Worm (Caenorhabditis elegans) whole organism, late embryonic: ENCODE data around the gene fbxb-75.

ENCODE experiments used
- C38D4.7 ChIP-seq: fragments of 200-800 bp; sonication (Bioruptor generic); optimal IDR thresholded peaks from 2 replicates; lab custom pipeline; 2018; ENCODE audit warnings: mild to moderate bottlenecking, missing genetic modification characterization, moderate library complexity, missing compliant biosample characterization
- F13H6.1 ChIP-seq: sonication (generic microtip); optimal IDR thresholded peaks from 2 replicates; lab custom pipeline; 2016; ENCODE audit warnings: missing genetic modification characterization, missing compliant biosample characterization
- K09A11.1 ChIP-seq: sonication (generic microtip); optimal IDR thresholded peaks from 2 replicates; lab custom pipeline; 2017; ENCODE audit warnings: antibody characterized with exemption, mild to moderate bottlenecking, missing genetic modification characterization, missing compliant biosample characterization; ENCODE audit not compliant: insufficient read depth
- ahr-1 ChIP-seq: sonication (generic microtip); optimal IDR thresholded peaks from 2 replicates; lab custom pipeline; 2016; ENCODE audit warnings: missing genetic modification characterization, missing compliant biosample characterization
- ama-1 ChIP-seq: fragments of 150-350 bp; optimal IDR thresholded peaks from 2 replicates; lab custom pipeline; 2014
- ceh-14 ChIP-seq: sonication (generic microtip); optimal IDR thresholded peaks from 2 replicates; lab custom pipeline; 2016; ENCODE audit warnings: missing genotype, missing genetic modification characterization, missing compliant biosample characterization
- ceh-18 ChIP-seq: sonication (generic microtip); optimal IDR thresholded peaks from 2 replicates; lab custom pipeline; 2016; ENCODE audit warnings: missing genetic modification characterization, missing compliant biosample characterization
- ceh-19 ChIP-seq: fragments of 200-800 bp; sonication (Bioruptor generic); optimal IDR thresholded peaks from 2 replicates; lab custom pipeline; 2018; ENCODE audit warnings: mild to moderate bottlenecking, missing genetic modification characterization, missing compliant biosample characterization
- ceh-22 ChIP-seq: sonication (generic microtip); optimal IDR thresholded peaks from 2 replicates; lab custom pipeline; 2017; ENCODE audit warnings: missing biosample characterization, missing genetic modification characterization
- ceh-24 ChIP-seq: sonication (generic microtip); optimal IDR thresholded peaks from 2 replicates; lab custom pipeline; 2016; ENCODE audit warnings: mild to moderate bottlenecking, missing genetic modification characterization, missing compliant biosample characterization
- ceh-30 ChIP-seq: fragments of 150-350 bp; optimal IDR thresholded peaks from 2 replicates; lab custom pipeline; 2014; ENCODE audit warnings: missing biosample characterization, missing genetic modification characterization
- ceh-31 ChIP-seq: sonication (generic microtip); optimal IDR thresholded peaks from 2 replicates; lab custom pipeline; 2016; ENCODE audit warnings: missing genetic modification characterization, missing compliant biosample characterization
- ceh-34 ChIP-seq: sonication (generic microtip); optimal IDR thresholded peaks from 2 replicates; lab custom pipeline; 2016; ENCODE audit warnings: mild to moderate bottlenecking, missing genetic modification characterization, missing compliant biosample characterization
- ceh-48 ChIP-seq: sonication (generic microtip); optimal IDR thresholded peaks from 2 replicates; lab custom pipeline; 2016; ENCODE audit warnings: missing genetic modification characterization, inconsistent platforms, missing compliant biosample characterization
- dmd-4 ChIP-seq: sonication (generic microtip); optimal IDR thresholded peaks from 2 replicates; lab custom pipeline; 2016; ENCODE audit warnings: borderline replicate concordance, missing genetic modification characterization, missing compliant biosample characterization
- dve-1 ChIP-seq: sonication (generic microtip); optimal IDR thresholded peaks from 2 replicates; lab custom pipeline; 2017; ENCODE audit warnings: antibody characterized with exemption, mild to moderate bottlenecking, missing genetic modification characterization, missing compliant biosample characterization
- elt-2 ChIP-seq: sonication (generic microtip); optimal IDR thresholded peaks from 2 replicates; lab custom pipeline; 2016; ENCODE audit warnings: missing genetic modification reagents, missing genetic modification characterization, missing compliant biosample characterization
- eyg-1 ChIP-seq: sonication (generic microtip); optimal IDR thresholded peaks from 2 replicates; lab custom pipeline; 2016; ENCODE audit warnings: missing genotype, missing genetic modification characterization, missing compliant biosample characterization
- fax-1 ChIP-seq: sonication (generic microtip); optimal IDR thresholded peaks from 2 replicates; lab custom pipeline; 2016; ENCODE audit warnings: missing genotype, missing genetic modification characterization, missing compliant biosample characterization
- gmeb-2 ChIP-seq: sonication (generic microtip); optimal IDR thresholded peaks from 2 replicates; lab custom pipeline; 2016; ENCODE audit warnings: missing genetic modification characterization, inconsistent platforms, missing compliant biosample characterization
- hlh-13 ChIP-seq: fragments of 200-800 bp; sonication (Bioruptor generic); optimal IDR thresholded peaks from 2 replicates; lab custom pipeline; 2018; ENCODE audit warnings: mild to moderate bottlenecking, missing genetic modification characterization, missing compliant biosample characterization
- hlh-15 ChIP-seq: sonication (generic microtip); optimal IDR thresholded peaks from 2 replicates; lab custom pipeline; 2016; ENCODE audit warnings: missing genetic modification characterization, missing compliant biosample characterization
- hlh-8 ChIP-seq: sonication (generic microtip); optimal IDR thresholded peaks from 2 replicates; lab custom pipeline; 2016; ENCODE audit warnings: missing genotype, missing genetic modification characterization, missing compliant biosample characterization
- madf-2 ChIP-seq: sonication (generic microtip); optimal IDR thresholded peaks from 2 replicates; lab custom pipeline; 2017; ENCODE audit warnings: missing genetic modification characterization, missing compliant biosample characterization
- mec-3 ChIP-seq: sonication (generic microtip); optimal IDR thresholded peaks from 2 replicates; lab custom pipeline; 2016; ENCODE audit warnings: borderline replicate concordance, missing genetic modification characterization, missing compliant biosample characterization
- nfya-1 ChIP-seq: sonication (generic microtip); optimal IDR thresholded peaks from 2 replicates; lab custom pipeline; 2017; ENCODE audit warnings: missing genetic modification characterization, mild to moderate bottlenecking, missing compliant biosample characterization, antibody characterized with exemption, moderate library complexity
- npax-4 ChIP-seq: sonication (generic microtip); optimal IDR thresholded peaks from 2 replicates; lab custom pipeline; 2016; ENCODE audit warnings: missing genetic modification characterization, missing compliant biosample characterization
- odd-2 ChIP-seq: sonication (generic microtip); optimal IDR thresholded peaks from 2 replicates; lab custom pipeline; 2017; ENCODE audit warnings: antibody characterized with exemption, mild to moderate bottlenecking, missing genetic modification characterization, missing compliant biosample characterization
- pag-3 ChIP-seq: sonication (generic microtip); optimal IDR thresholded peaks from 2 replicates; lab custom pipeline; 2016; ENCODE audit warnings: missing compliant biosample characterization, missing genetic modification characterization, borderline replicate concordance
- pax-1 ChIP-seq: fragments of 150-350 bp; optimal IDR thresholded peaks from 2 replicates; lab custom pipeline; 2014; ENCODE audit warnings: missing biosample characterization, missing genetic modification characterization
- pha-2 ChIP-seq: sonication (generic microtip); optimal IDR thresholded peaks from 2 replicates; lab custom pipeline; 2017; ENCODE audit warnings: mild to moderate bottlenecking, missing genetic modification characterization, missing compliant biosample characterization
- pha-4 ChIP-seq: fragments of 150-350 bp; optimal IDR thresholded peaks from 2 replicates; lab custom pipeline; 2018; ENCODE audit warnings: missing biosample characterization, missing genetic modification reagents, missing genetic modification characterization
- pqm-1 ChIP-seq: sonication (generic microtip); optimal IDR thresholded peaks from 2 replicates; lab custom pipeline; 2016; ENCODE audit warnings: missing genetic modification characterization, missing compliant biosample characterization
- pros-1 ChIP-seq: fragments of 150-350 bp; optimal IDR thresholded peaks from 2 replicates; lab custom pipeline; 2014; ENCODE audit warnings: missing biosample characterization, missing genetic modification reagents, missing genetic modification characterization
- ref-2 ChIP-seq: sonication (generic microtip); optimal IDR thresholded peaks from 2 replicates; lab custom pipeline; 2016; ENCODE audit warnings: missing genetic modification characterization, missing compliant biosample characterization
- rnt-1 ChIP-seq: sonication (generic microtip); optimal IDR thresholded peaks from 2 replicates; lab custom pipeline; 2016; ENCODE audit warnings: missing genetic modification characterization, missing compliant biosample characterization
- sox-4 ChIP-seq: sonication (generic microtip); optimal IDR thresholded peaks from 2 replicates; lab custom pipeline; 2017; ENCODE audit warnings: mild to moderate bottlenecking, missing genetic modification characterization, inconsistent platforms, missing compliant biosample characterization
- syd-9 ChIP-seq: sonication (generic microtip); optimal IDR thresholded peaks from 2 replicates; lab custom pipeline; 2016; ENCODE audit warnings: mild to moderate bottlenecking, missing genetic modification characterization, moderate library complexity, missing compliant biosample characterization
- tbx-2 ChIP-seq: sonication (generic microtip); optimal IDR thresholded peaks from 2 replicates; lab custom pipeline; 2016; ENCODE audit warnings: missing genetic modification characterization, missing compliant biosample characterization
- ttx-3 ChIP-seq: sonication (generic microtip); optimal IDR thresholded peaks from 2 replicates; lab custom pipeline; 2016; ENCODE audit warnings: missing genetic modification reagents, missing genetic modification characterization, missing compliant biosample characterization
- unc-3 ChIP-seq, 2 experiments: fragments of 200-800 bp in 1 of 2; sonication (Bioruptor generic) in 1 of 2; sonication (generic microtip) in 1 of 2; conservative IDR thresholded peaks in 1 of 2; optimal IDR thresholded peaks in 1 of 2; 2 replicates each; pipeline versions ENCODE4 v1.3.6 to Lab custom; 2016 to 2022; ENCODE audit warnings: missing compliant biosample characterization in 2 of 2, missing genetic modification characterization in 2 of 2, missing genetic modification reagents in 1 of 2
- unc-42 ChIP-seq: sonication (generic microtip); optimal IDR thresholded peaks from 2 replicates; lab custom pipeline; 2016; ENCODE audit warnings: missing genotype, missing genetic modification characterization, missing compliant biosample characterization
- unc-55 ChIP-seq: sonication (generic microtip); optimal IDR thresholded peaks from 2 replicates; lab custom pipeline; 2017; ENCODE audit warnings: missing biosample characterization, missing genetic modification reagents, missing genetic modification characterization
- unc-86 ChIP-seq: sonication (generic microtip); optimal IDR thresholded peaks from 2 replicates; lab custom pipeline; 2016; ENCODE audit warnings: missing genetic modification characterization, missing compliant biosample characterization
- ztf-16 ChIP-seq: sonication (generic microtip); optimal IDR thresholded peaks from 2 replicates; lab custom pipeline; 2017; ENCODE audit warnings: missing genetic modification characterization, missing compliant biosample characterization

fbxb-75 gene

DNA sequence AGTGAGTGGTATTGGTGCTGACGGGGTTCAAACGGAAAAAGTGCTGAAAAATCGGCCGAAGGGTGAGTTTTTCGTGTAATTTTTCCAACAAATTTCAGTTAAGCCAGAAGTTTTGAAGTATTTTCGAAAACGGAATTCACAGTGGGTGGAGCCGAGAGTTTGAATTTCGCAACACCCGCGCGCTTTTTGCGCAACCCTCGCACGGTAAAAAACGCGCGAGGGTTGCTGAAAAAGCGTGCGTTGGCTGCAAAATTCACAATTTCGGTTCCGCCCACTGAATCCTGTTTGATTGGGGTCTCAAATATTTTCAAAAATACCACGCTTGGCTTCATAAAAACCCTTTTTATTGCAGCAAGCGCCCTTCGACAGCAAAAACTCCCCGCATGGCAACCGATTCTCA lies 6.4 kb upstream of the fbxb-75 start:
- no peak for TF ChIP-seq pha-2 (tag; lab: Kevin White, UChicago)
- TF ChIP-seq ttx-3: no peak
- no peak for TF ChIP-seq hlh-15 (tag; lab: Kevin White, UChicago)
- no peak for TF ChIP-seq ztf-16
- TF ChIP-seq ahr-1 (tag; lab: Kevin White, UChicago): no peak
- no peak for TF ChIP-seq hlh-13 (GFP tag; lab: Kevin White, UChicago)
- TF ChIP-seq sox-4 (tag; lab: Kevin White, UChicago): no peak
- TF ChIP-seq npax-4 (tag; lab: Kevin White, UChicago): no peak
- no peak for TF ChIP-seq unc-3 (GFP tag; conservative IDR thresholded peaks at IDR 0.05; lab: Robert Waterston, UW)
- no peak for TF ChIP-seq unc-3 (tag; optimal IDR thresholded peaks at IDR 0.05; lab: Kevin White, UChicago)
- no peak for TF ChIP-seq fax-1
- TF ChIP-seq gmeb-2 (tag; lab: Kevin White, UChicago): no peak
- no peak for TF ChIP-seq rnt-1 (tag; lab: Kevin White, UChicago)
- no peak for TF ChIP-seq ceh-24 (tag; lab: Kevin White, UChicago)
- TF ChIP-seq pros-1 (tag; lab: Kevin White, UChicago): no peak
- no peak for TF ChIP-seq pag-3

ce11 chrIV:4447284-4447366 lies 6.1 kb upstream of the fbxb-75 start, which contains the start of gene chat-1:
TSS of gene chat-1 (plus strand) at chrIV:4447331.
- no peak for TF ChIP-seq ceh-48 (tag; lab: Kevin White, UChicago)
- no peak for TF ChIP-seq pag-3
- TF ChIP-seq dve-1: no peak
- TF ChIP-seq nfya-1 (tag; lab: Kevin White, UChicago): no peak
- TF ChIP-seq C38D4.7 (GFP tag; lab: Kevin White, UChicago): no peak
- no peak for TF ChIP-seq mec-3 (tag; lab: Kevin White, UChicago)
- no peak for TF ChIP-seq ceh-30 (tag; lab: Kevin White, UChicago)
- no peak for TF ChIP-seq ceh-19 (GFP tag; lab: Kevin White, UChicago)
- no peak for TF ChIP-seq pqm-1 (tag; lab: Kevin White, UChicago)
- TF ChIP-seq pha-2 (tag; lab: Kevin White, UChicago): no peak
- no peak for TF ChIP-seq unc-3 (GFP tag; conservative IDR thresholded peaks at IDR 0.05; lab: Robert Waterston, UW)
- TF ChIP-seq unc-3 (tag; optimal IDR thresholded peaks at IDR 0.05; lab: Kevin White, UChicago): no peak
- no peak for TF ChIP-seq ceh-14 (tag; lab: Kevin White, UChicago)
- TF ChIP-seq ref-2 (tag; lab: Kevin White, UChicago): no peak
- no peak for TF ChIP-seq ceh-34 (tag; lab: Kevin White, UChicago)
- TF ChIP-seq F13H6.1 (tag; lab: Kevin White, UChicago): no peak
- no peak for TF ChIP-seq ceh-22
- TF ChIP-seq, all 69 proteins: peak for 0

- peak; percentile 69 for TF ChIP-seq ceh-48 (tag; lab: Kevin White, UChicago)
- TF ChIP-seq ttx-3: no peak
- TF ChIP-seq unc-3 (GFP tag; conservative IDR thresholded peaks at IDR 0.05; lab: Robert Waterston, UW): no peak
- TF ChIP-seq unc-3 (tag; optimal IDR thresholded peaks at IDR 0.05; lab: Kevin White, UChicago): no peak
- TF ChIP-seq ama-1: peak; percentile 76
These were observed 5.9 kb upstream of the fbxb-75 start for ce11 chrIV:4446884-4447283.

DNA sequence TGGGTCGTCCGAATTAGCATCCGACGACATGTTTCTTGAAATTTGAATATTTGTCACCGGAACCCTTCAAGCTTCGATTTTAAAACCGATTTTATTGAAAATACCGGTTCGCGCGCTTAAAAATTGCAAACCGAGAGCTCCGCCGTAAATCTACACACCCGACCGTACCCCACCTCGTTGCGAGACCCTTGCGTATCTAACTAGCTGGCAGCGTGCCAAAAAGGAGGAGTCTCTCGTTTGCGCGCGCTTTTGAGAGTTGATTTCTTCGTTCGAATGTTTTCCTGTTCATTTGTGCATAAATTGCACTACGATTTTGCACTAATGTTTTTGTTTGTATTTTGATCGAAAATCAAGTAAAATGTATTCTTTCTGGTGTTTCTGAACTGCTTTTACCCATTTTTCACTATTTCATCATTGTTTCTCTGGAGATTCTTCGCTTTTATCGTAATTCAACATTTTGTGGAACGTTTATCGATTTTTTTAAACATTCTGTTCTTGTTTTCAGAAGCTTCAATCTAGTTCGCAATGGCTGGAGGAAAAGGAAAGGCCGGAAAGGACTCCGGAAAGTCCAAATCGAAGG lies 4.8 kb upstream of the fbxb-75 start, which contains the start of the genes wapl-1 and htz-1:
wapl-1 (minus strand) TSS at position 30 of the 580 bp plus-strand sequence.
htz-1 (plus strand) TSS at position 506 of the 580 bp plus-strand sequence.
- no peak for TF ChIP-seq pha-4
- peak; percentile 9 for TF ChIP-seq unc-86 (tag; lab: Kevin White, UChicago)
- peak; percentile 15 for TF ChIP-seq syd-9
- TF ChIP-seq K09A11.1 (tag; lab: Kevin White, UChicago): peak; percentile 11
- TF ChIP-seq ceh-34 (tag; lab: Kevin White, UChicago): peak; percentile 59
- peak; percentile 74 for TF ChIP-seq ceh-18 (tag; lab: Kevin White, UChicago)
- TF ChIP-seq unc-55: peak; percentile 69
- peak; percentile 64 for TF ChIP-seq unc-42 (tag; lab: Kevin White, UChicago)
- peak; percentile 69 for TF ChIP-seq ref-2 (tag; lab: Kevin White, UChicago)
- TF ChIP-seq elt-2 (tag; lab: Kevin White, UChicago): peak; percentile 51
- TF ChIP-seq dve-1: peak; percentile 73
- peak; percentile 61 for TF ChIP-seq pax-1 (tag; lab: Kevin White, UChicago)
- TF ChIP-seq dmd-4 (tag; lab: Kevin White, UChicago): no peak
- no peak for TF ChIP-seq gmeb-2 (tag; lab: Kevin White, UChicago)
- peak; percentile 24 for TF ChIP-seq eyg-1 (tag; lab: Kevin White, UChicago)
- peak; percentile 19 for TF ChIP-seq ztf-16
- TF ChIP-seq fax-1: peak; percentile 24
- peak; percentile 10 for TF ChIP-seq hlh-8 (tag; lab: Kevin White, UChicago)
- no peak for TF ChIP-seq odd-2 (tag; lab: Kevin White, UChicago)
- no peak for TF ChIP-seq sox-4 (tag; lab: Kevin White, UChicago)
- TF ChIP-seq npax-4 (tag; lab: Kevin White, UChicago): no peak
- no peak for TF ChIP-seq unc-3 (GFP tag; conservative IDR thresholded peaks at IDR 0.05; lab: Robert Waterston, UW)
- TF ChIP-seq unc-3 (tag; optimal IDR thresholded peaks at IDR 0.05; lab: Kevin White, UChicago): peak; percentile 53
- peak; percentile 48 for TF ChIP-seq madf-2 (tag; lab: Kevin White, UChicago)
- TF ChIP-seq ceh-48 (tag; lab: Kevin White, UChicago): peak; percentile 7
- peak; percentile 95 for TF ChIP-seq nfya-1 (tag; lab: Kevin White, UChicago)
- TF ChIP-seq tbx-2 (tag; lab: Kevin White, UChicago): peak; percentile 71
- TF ChIP-seq hlh-13 (GFP tag; lab: Kevin White, UChicago): no peak
- peak; percentile 67 for TF ChIP-seq ceh-31
